Fruit fly (Drosophila melanogaster): ENCODE results near the gene CG11714.
A peak's percentile ranks its signal among the peaks of the same experiment; 100 is the strongest.

Gene CG11714

dm6 chr3L:11483135-11483534 is 39.4 kb downstream of the CG11714 start (continued):
- TF ChIP-seq hb (GFP tag; IDR thresholded peaks at IDR 0.05; ENCODE audit: partially characterized antibody) = 0 out of 3 replicates have a peak, but pooled peaks have one; percentile 30
- TF ChIP-seq CG8359 (GFP tag; optimal IDR thresholded peaks at IDR 0.05; ENCODE audit: borderline replicate concordance) = peak; percentile 17
- TF ChIP-seq az2 (GFP tag; optimal IDR thresholded peaks at IDR 0.05) = peak; percentile 46
- peak; percentile 3 for TF ChIP-seq Jarid2 (GFP tag; optimal IDR thresholded peaks at IDR 0.05)
- no peak for TF ChIP-seq CG6654 (GFP tag; optimal IDR thresholded peaks at IDR 0.05)
- no peak for TF ChIP-seq CG3995 (GFP tag; optimal IDR thresholded peaks at IDR 0.05)
- no peak for TF ChIP-seq CG14441 (GFP tag; IDR thresholded peaks at IDR 0.05)
- no peak for TF ChIP-seq fd64A (GFP tag; optimal IDR thresholded peaks at IDR 0.05)
- no peak for TF ChIP-seq wek (GFP tag; optimal IDR thresholded peaks at IDR 0.05)
- peak; percentile 64 for TF ChIP-seq CG7556 (GFP tag; optimal IDR thresholded peaks at IDR 0.05)
- TF ChIP-seq Aef1 (GFP tag; IDR thresholded peaks at IDR 0.05) = no peak
- TF ChIP-seq CG18476 (GFP tag; optimal IDR thresholded peaks at IDR 0.05) = no peak
- TF ChIP-seq CG14965 (GFP tag; optimal IDR thresholded peaks at IDR 0.05; ENCODE audit: borderline replicate concordance) = no peak
- peak; percentile 34; the same call in 1 of the 2 replicates for TF ChIP-seq Drgx (GFP tag; IDR thresholded peaks at IDR 0.05)
- peak; percentile 70 for TF ChIP-seq CG18262 (tag; optimal IDR thresholded peaks at IDR 0.05)
- peak; percentile 51 for TF ChIP-seq tio (GFP tag; optimal IDR thresholded peaks at IDR 0.05)
- no peak for TF ChIP-seq Bgb (GFP tag; IDR thresholded peaks at IDR 0.05; ENCODE audit: partially characterized antibody)
- peak; percentile 57 for TF ChIP-seq dmrt99B (tag; optimal IDR thresholded peaks at IDR 0.05)
- peak; percentile 27 for TF ChIP-seq CG17385 (GFP tag; optimal IDR thresholded peaks at IDR 0.05)
- TF ChIP-seq CG1024 (GFP tag; IDR thresholded peaks at IDR 0.05) = no peak
- TF ChIP-seq CG13775 (GFP tag; optimal IDR thresholded peaks at IDR 0.05) = peak; percentile 31
- no peak for TF ChIP-seq so (GFP tag; IDR thresholded peaks at IDR 0.05)
- TF ChIP-seq Sin3A (optimal IDR thresholded peaks at IDR 0.05) = no peak
- TF ChIP-seq CG18619 (GFP tag; optimal IDR thresholded peaks at IDR 0.05) = peak; percentile 32
- TF ChIP-seq CG17829 (tag; optimal IDR thresholded peaks at IDR 0.05) = peak; percentile 55
- TF ChIP-seq CG10543 (GFP tag; optimal IDR thresholded peaks at IDR 0.05) = no peak
- no peak for TF ChIP-seq ash1 (GFP tag; optimal IDR thresholded peaks at IDR 0.05)
- peak; percentile 33 for TF ChIP-seq D19B (GFP tag; optimal IDR thresholded peaks at IDR 0.05)
- TF ChIP-seq gro (GFP tag; optimal IDR thresholded peaks at IDR 0.05) = peak; percentile 5
- TF ChIP-seq Opbp (GFP tag; IDR thresholded peaks at IDR 0.05; ENCODE audit: partially characterized antibody) = no peak
- TF ChIP-seq luna (GFP tag; optimal IDR thresholded peaks at IDR 0.05) = no peak
- no peak for TF ChIP-seq al (GFP tag; IDR thresholded peaks at IDR 0.05)
- peak; percentile 39 for TF ChIP-seq bcd (GFP tag; optimal IDR thresholded peaks at IDR 0.05)
- TF ChIP-seq HLH4C (GFP tag; IDR thresholded peaks at IDR 0.05; ENCODE audit: partially characterized antibody) = peak; percentile 44; the same call in 1 of the 3 replicates
- TF ChIP-seq Dbx (GFP tag; IDR thresholded peaks at IDR 0.05) = no peak
- TF ChIP-seq Chrac-16 (GFP tag; optimal IDR thresholded peaks at IDR 0.05) = peak; percentile 24
- no peak for TF ChIP-seq grn (GFP tag; optimal IDR thresholded peaks at IDR 0.05)
- peak; percentile 45; the same call in 1 of the 2 replicates for TF ChIP-seq sisA (GFP tag; IDR thresholded peaks at IDR 0.05)
- no peak for TF ChIP-seq CG11398 (GFP tag; optimal IDR thresholded peaks at IDR 0.05)
- TF ChIP-seq CG10654 (GFP tag; optimal IDR thresholded peaks at IDR 0.05) = no peak
- TF ChIP-seq CG17328 (GFP tag; IDR thresholded peaks at IDR 0.05) = peak; percentile 33; the same call in 1 of the 2 replicates
- TF ChIP-seq CG10979 (tag; optimal IDR thresholded peaks at IDR 0.05) = peak; percentile 65
- peak; percentile 41 for TF ChIP-seq dmrt11E (tag; optimal IDR thresholded peaks at IDR 0.05)
- TF ChIP-seq NFAT (GFP tag; IDR thresholded peaks at IDR 0.05) = 0 out of 2 replicates have a peak, but pooled peaks have one; percentile 2
- TF ChIP-seq Six4 (GFP tag; optimal IDR thresholded peaks at IDR 0.05) = peak; percentile 20
- no peak for TF ChIP-seq CG12236 (GFP tag; optimal IDR thresholded peaks at IDR 0.05)
- no peak for TF ChIP-seq HmgZ (tag; optimal IDR thresholded peaks at IDR 0.05)
- no peak for TF ChIP-seq lmd (GFP tag; IDR thresholded peaks at IDR 0.05)
- TF ChIP-seq Asciz (GFP tag; optimal IDR thresholded peaks at IDR 0.05) = no peak
- TF ChIP-seq CG11696 (GFP tag; IDR thresholded peaks at IDR 0.05) = no peak
